Worm (Caenorhabditis elegans) whole organism, L3 larva: ENCODE data around the gene ptr-16.

Experiments
- R02D3.7 ChIP-seq: fragments of 150-350 bp; optimal IDR thresholded peaks from 2 replicates; lab custom pipeline; 2014; ENCODE audit warnings: missing biosample characterization, missing genetic modification characterization
- ZK546.5 ChIP-seq: sonication (generic microtip); optimal IDR thresholded peaks from 2 replicates; lab custom pipeline; 2017; ENCODE audit warnings: missing biosample characterization, missing genetic modification characterization
- ama-1 ChIP-seq: fragments of 150-350 bp; optimal IDR thresholded peaks from 2 replicates; lab custom pipeline; 2018
- ceh-16 ChIP-seq: sonication (generic microtip); optimal IDR thresholded peaks from 2 replicates; lab custom pipeline; 2017; ENCODE audit warnings: missing biosample characterization, missing genetic modification characterization
- ceh-28 ChIP-seq: fragments of 150-350 bp; optimal IDR thresholded peaks from 2 replicates; lab custom pipeline; 2014; ENCODE audit warnings: missing biosample characterization, missing genetic modification reagents, missing genetic modification characterization
- ceh-82 ChIP-seq: fragments of 150-350 bp; optimal IDR thresholded peaks from 2 replicates; lab custom pipeline; 2014; ENCODE audit warnings: missing biosample characterization, missing genetic modification characterization
- ceh-9 ChIP-seq: sonication (generic microtip); optimal IDR thresholded peaks from 2 replicates; lab custom pipeline; 2018; ENCODE audit warnings: missing biosample characterization, missing genetic modification characterization
- daf-12 ChIP-seq: fragments of 150-350 bp; optimal IDR thresholded peaks from 2 replicates; lab custom pipeline; 2014; ENCODE audit warnings: missing biosample characterization, missing genetic modification reagents, missing genetic modification characterization
- egl-27 ChIP-seq: sonication (generic microtip); optimal IDR thresholded peaks from 4 replicates; lab custom pipeline; 2017; ENCODE audit warnings: missing biosample characterization, missing genetic modification reagents, missing genetic modification characterization
- egl-5 ChIP-seq: fragments of 150-350 bp; optimal IDR thresholded peaks from 2 replicates; lab custom pipeline; 2017; ENCODE audit warnings: missing biosample characterization, missing genetic modification reagents, missing genetic modification characterization, inconsistent platforms
- elt-1 ChIP-seq: fragments of 150-350 bp; optimal IDR thresholded peaks from 2 replicates; lab custom pipeline; 2014; ENCODE audit warnings: missing biosample characterization, missing genetic modification characterization
- elt-2 ChIP-seq: sonication (generic microtip); optimal IDR thresholded peaks from 2 replicates; lab custom pipeline; 2016; ENCODE audit warnings: missing genetic modification reagents, mild to moderate bottlenecking, missing genetic modification characterization, missing compliant biosample characterization
- elt-3 ChIP-seq, 3 experiments: fragments of 150-350 bp in 1 of 3; sonication (generic microtip) in 2 of 3; optimal IDR thresholded peaks; 2 replicates in 2 of 3; 4 replicates in 1 of 3; lab custom pipeline; 2014 to 2017; ENCODE audit warnings: missing biosample characterization in 3 of 3, missing genetic modification characterization in 3 of 3
- eor-1 ChIP-seq, 2 experiments: fragments of 150-350 bp; optimal IDR thresholded peaks; 2 replicates each; lab custom pipeline; 2014 to 2018; ENCODE audit warnings: missing biosample characterization in 2 of 2, missing genetic modification characterization in 2 of 2
- fkh-2 ChIP-seq: fragments of 150-350 bp; optimal IDR thresholded peaks from 2 replicates; lab custom pipeline; 2014; ENCODE audit warnings: missing biosample characterization, missing genetic modification reagents, missing genetic modification characterization
- fos-1 ChIP-seq: fragments of 150-350 bp; optimal IDR thresholded peaks from 2 replicates; lab custom pipeline; 2014; ENCODE audit warnings: missing biosample characterization, missing genetic modification characterization
- hmg-11 ChIP-seq: sonication (generic microtip); optimal IDR thresholded peaks from 2 replicates; lab custom pipeline; 2016; ENCODE audit warnings: missing genetic modification characterization, missing compliant biosample characterization
- lin-15B ChIP-seq: fragments of 150-350 bp; optimal IDR thresholded peaks from 2 replicates; lab custom pipeline; 2014; ENCODE audit warnings: missing biosample characterization, missing genetic modification characterization
- lin-39 ChIP-seq: fragments of 150-350 bp; optimal IDR thresholded peaks from 2 replicates; lab custom pipeline; 2018; ENCODE audit warnings: missing biosample characterization, missing genetic modification reagents, missing genetic modification characterization
- mdl-1 ChIP-seq: fragments of 150-350 bp; optimal IDR thresholded peaks from 2 replicates; lab custom pipeline; 2014; ENCODE audit warnings: missing biosample characterization, missing genetic modification characterization
- mml-1 ChIP-seq: fragments of 150-350 bp; sonication (generic microtip); optimal IDR thresholded peaks from 3 replicates; lab custom pipeline; 2014; ENCODE audit warnings: missing biosample characterization, missing genetic modification characterization
- nfya-1 ChIP-seq: sonication (generic microtip); optimal IDR thresholded peaks from 2 replicates; lab custom pipeline; 2017; ENCODE audit warnings: missing genetic modification characterization, mild to moderate bottlenecking, missing compliant biosample characterization, antibody characterized with exemption, moderate library complexity; ENCODE audit not compliant: insufficient read depth
- nhr-11 ChIP-seq: fragments of 150-350 bp; optimal IDR thresholded peaks from 2 replicates; lab custom pipeline; 2014; ENCODE audit warnings: missing biosample characterization, missing genetic modification characterization
- nhr-12 ChIP-seq: fragments of 150-350 bp; optimal IDR thresholded peaks from 2 replicates; lab custom pipeline; 2014; ENCODE audit warnings: missing biosample characterization, missing genetic modification characterization
- nhr-23 ChIP-seq: fragments of 150-350 bp; optimal IDR thresholded peaks from 2 replicates; lab custom pipeline; 2014; ENCODE audit warnings: missing biosample characterization, missing genetic modification reagents, missing genetic modification characterization
- nhr-25 ChIP-seq: sonication (generic microtip); optimal IDR thresholded peaks from 2 replicates; lab custom pipeline; 2017; ENCODE audit warnings: missing biosample characterization, missing genetic modification characterization
- nhr-28 ChIP-seq: fragments of 150-350 bp; optimal IDR thresholded peaks from 2 replicates; lab custom pipeline; 2014; ENCODE audit warnings: missing biosample characterization, missing genetic modification characterization
- nhr-67 ChIP-seq: fragments of 150-350 bp; optimal IDR thresholded peaks from 2 replicates; lab custom pipeline; 2014; ENCODE audit warnings: missing biosample characterization, missing genetic modification characterization
- nhr-76 ChIP-seq: fragments of 150-350 bp; sonication (generic microtip); optimal IDR thresholded peaks from 5 replicates; lab custom pipeline; 2014; ENCODE audit warnings: missing biosample characterization, missing genetic modification characterization
- nhr-77 ChIP-seq: fragments of 150-350 bp; optimal IDR thresholded peaks from 2 replicates; lab custom pipeline; 2014; ENCODE audit warnings: missing biosample characterization, missing genetic modification characterization
- pha-4 ChIP-seq: fragments of 150-350 bp; optimal IDR thresholded peaks from 2 replicates; lab custom pipeline; 2014; ENCODE audit warnings: missing biosample characterization, missing genetic modification reagents, missing genetic modification characterization
- pqm-1 ChIP-seq: fragments of 150-350 bp; optimal IDR thresholded peaks from 2 replicates; lab custom pipeline; 2017; ENCODE audit warnings: missing biosample characterization, missing genetic modification characterization, inconsistent platforms
- sea-2 ChIP-seq: fragments of 150-350 bp; sonication (generic microtip); optimal IDR thresholded peaks from 4 replicates; lab custom pipeline; 2014; ENCODE audit warnings: missing biosample characterization, missing genetic modification reagents, missing genetic modification characterization
- skn-1 ChIP-seq: fragments of 150-350 bp; optimal IDR thresholded peaks from 2 replicates; lab custom pipeline; 2014; ENCODE audit warnings: missing biosample characterization, missing genetic modification characterization
- snpc-4 ChIP-seq: fragments of 150-350 bp; optimal IDR thresholded peaks from 2 replicates; lab custom pipeline; 2014; ENCODE audit warnings: missing biosample characterization, missing genetic modification characterization
- tbx-2 ChIP-seq: sonication (generic microtip); optimal IDR thresholded peaks from 2 replicates; lab custom pipeline; 2016; ENCODE audit warnings: mild to moderate bottlenecking, missing genetic modification characterization, missing compliant biosample characterization
- unc-39 ChIP-seq: sonication (generic microtip); optimal IDR thresholded peaks from 4 replicates; lab custom pipeline; 2017; ENCODE audit warnings: missing biosample characterization, missing genetic modification characterization
- ztf-11 ChIP-seq: fragments of 150-350 bp; optimal IDR thresholded peaks from 2 replicates; lab custom pipeline; 2014; ENCODE audit warnings: missing biosample characterization, missing genetic modification characterization
- ztf-4 ChIP-seq: fragments of 150-350 bp; optimal IDR thresholded peaks from 2 replicates; lab custom pipeline; 2014; ENCODE audit warnings: missing biosample characterization, missing genetic modification characterization

Gene ptr-16

DNA sequence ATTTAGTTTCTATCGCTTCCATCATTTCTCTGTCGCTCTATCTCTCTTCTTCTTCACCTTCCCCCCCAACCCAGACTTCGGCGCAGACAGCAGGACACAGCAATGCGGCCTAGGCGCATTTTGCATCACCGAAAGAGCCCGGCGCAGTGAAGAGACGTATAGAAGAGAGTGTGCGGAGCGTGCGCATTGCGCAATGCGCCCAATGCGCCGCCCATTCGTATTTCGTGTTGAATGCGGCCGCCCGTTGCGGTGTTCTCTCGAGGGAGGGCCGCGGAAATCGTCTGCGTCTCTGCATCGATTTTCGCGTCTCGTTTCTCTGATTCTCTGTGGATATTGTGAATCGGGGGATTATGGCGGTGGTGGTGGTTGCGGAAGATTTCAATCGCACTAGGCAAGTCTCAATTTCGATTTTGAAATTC is 14.2 kb upstream of the ptr-16 start (continued):
- TF ChIP-seq lin-15B (tag; lab: Kevin White, UChicago), result peak; percentile 94
- no peak for TF ChIP-seq ceh-9 (tag; lab: Kevin White, UChicago)
- peak; percentile 89 for TF ChIP-seq egl-27 (tag; lab: Kevin White, UChicago)
- no peak for TF ChIP-seq nhr-67
- TF ChIP-seq ama-1 (lab: Kevin White, UChicago), result peak; percentile 46
- peak; percentile 83 for TF ChIP-seq snpc-4 (tag; lab: Kevin White, UChicago)
- peak; percentile 24 for TF ChIP-seq nhr-76 (tag; lab: Kevin White, UChicago)
- peak; percentile 73 for TF ChIP-seq elt-1 (tag; lab: Kevin White, UChicago)
- no peak for TF ChIP-seq daf-12 (tag; lab: Kevin White, UChicago)
- TF ChIP-seq ceh-28 (tag; lab: Kevin White, UChicago), result peak; percentile 96
- TF ChIP-seq ceh-82 (tag; lab: Kevin White, UChicago), result peak; percentile 86
- peak; percentile 2 for TF ChIP-seq fkh-2 (tag; lab: Kevin White, UChicago)
- peak; percentile 87 for TF ChIP-seq egl-5 (tag; lab: Kevin White, UChicago)
- peak; percentile 97 for TF ChIP-seq tbx-2 (tag; lab: Kevin White, UChicago)
- peak; percentile 86 for TF ChIP-seq nhr-77 (tag; lab: Kevin White, UChicago)
- TF ChIP-seq nhr-28, result no peak
- TF ChIP-seq ceh-16 (tag; lab: Kevin White, UChicago), result peak; percentile 61
- peak; percentile 99 for TF ChIP-seq nhr-11
- TF ChIP-seq mml-1 (tag; lab: Kevin White, UChicago), result no peak

ce11 chrV:1151830-1152229 is 13.7 kb upstream of the ptr-16 start:
- TF ChIP-seq nhr-77 (tag; lab: Kevin White, UChicago), result no peak
- no peak for TF ChIP-seq ceh-28 (tag; lab: Kevin White, UChicago)
- no peak for TF ChIP-seq ceh-82 (tag; lab: Kevin White, UChicago)
- no peak for TF ChIP-seq ceh-16 (tag; lab: Kevin White, UChicago)

DNA sequence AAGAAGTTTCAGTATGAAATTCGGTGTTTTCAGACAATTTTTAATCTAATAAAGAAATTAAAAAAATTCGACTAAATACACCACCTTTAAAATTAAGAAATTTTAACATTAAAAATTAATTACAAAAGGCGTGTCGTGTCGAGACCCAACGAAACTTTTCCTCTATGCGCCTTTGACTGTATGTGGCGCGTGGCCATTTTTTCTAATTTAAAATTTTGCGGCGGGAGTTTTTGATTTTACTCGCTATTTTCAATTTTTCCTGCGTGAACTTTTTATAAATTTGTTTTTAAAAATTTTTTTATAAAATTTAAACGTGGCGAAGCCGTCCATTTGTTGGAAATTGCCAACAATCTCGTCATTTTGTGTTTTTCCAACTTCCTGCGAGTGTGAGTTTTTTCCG is 12.8 kb upstream of the ptr-16 start:
- TF ChIP-seq nhr-25 (tag; lab: Kevin White, UChicago), result no peak
- TF ChIP-seq nhr-11, result no peak
- TF ChIP-seq R02D3.7 (tag; lab: Kevin White, UChicago), result no peak
- TF ChIP-seq lin-39 (tag; lab: Kevin White, UChicago), result no peak
- no peak for TF ChIP-seq nhr-76 (tag; lab: Kevin White, UChicago)
- TF ChIP-seq ceh-9 (tag; lab: Kevin White, UChicago), result no peak
- TF ChIP-seq sea-2 (GFP tag; lab: Kevin White, UChicago), result no peak
- no peak for TF ChIP-seq ztf-11
- TF ChIP-seq daf-12 (tag; lab: Kevin White, UChicago), result no peak
- TF ChIP-seq ceh-28 (tag; lab: Kevin White, UChicago), result no peak

ce11 chrV:1153387-1153786 is 12.1 kb upstream of the ptr-16 start:
- TF ChIP-seq fos-1 (tag; lab: Kevin White, UChicago) (no peak), ztf-11 (no peak), nhr-77 (tag; lab: Kevin White, UChicago) (no peak), pha-4 (no peak), lin-15B (tag; lab: Kevin White, UChicago) (no peak), elt-2 (tag; lab: Kevin White, UChicago) (no peak), nhr-67 (no peak), ZK546.5 (tag; lab: Kevin White, UChicago) (no peak), snpc-4 (tag; lab: Kevin White, UChicago) (no peak), nhr-23 (no peak), skn-1 (tag; lab: Kevin White, UChicago) (no peak), unc-39 (tag; lab: Kevin White, UChicago) (no peak), R02D3.7 (tag; lab: Kevin White, UChicago) (no peak), nhr-12 (no peak), lin-39 (tag; lab: Kevin White, UChicago) (no peak), hmg-11 (tag; lab: Kevin White, UChicago) (no peak), nhr-76 (tag; lab: Kevin White, UChicago) (no peak), nhr-28 (no peak), nhr-11 (no peak), ztf-4 (no peak)
- TF ChIP-seq, all 47 proteins: peak for 0

DNA sequence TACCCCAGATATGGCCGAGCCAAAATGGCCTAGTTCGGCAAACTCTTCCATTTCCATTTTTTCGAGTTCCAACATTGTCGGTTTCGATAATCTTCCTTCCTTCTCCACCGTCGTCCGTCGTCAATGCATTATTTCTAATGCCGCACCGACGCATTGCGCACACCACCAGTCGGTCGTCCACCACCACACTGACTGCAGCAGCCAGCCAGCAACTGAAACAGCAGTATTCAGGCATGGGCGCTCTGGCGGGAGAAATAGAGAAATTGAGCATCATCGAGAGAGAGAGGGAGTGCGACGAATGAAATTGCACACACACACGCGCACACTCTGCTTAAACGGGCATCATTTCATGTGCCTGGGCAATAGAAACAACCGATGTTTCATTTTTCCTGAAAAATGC is 11.6 kb upstream of the ptr-16 start:
- peak; percentile 85 for TF ChIP-seq lin-39 (tag; lab: Kevin White, UChicago)
- TF ChIP-seq pqm-1 (tag; lab: Kevin White, UChicago), result peak; percentile 14
- TF ChIP-seq ceh-82 (tag; lab: Kevin White, UChicago), result no peak
- peak; percentile 52 for TF ChIP-seq snpc-4 (tag; lab: Kevin White, UChicago)
- peak; percentile 59 for TF ChIP-seq ama-1 (lab: Kevin White, UChicago)
- peak; percentile 14 for TF ChIP-seq egl-27 (tag; lab: Kevin White, UChicago)
- no peak for TF ChIP-seq ceh-9 (tag; lab: Kevin White, UChicago)
- TF ChIP-seq mdl-1, result peak; percentile 47
- TF ChIP-seq tbx-2 (tag; lab: Kevin White, UChicago), result peak; percentile 27
- TF ChIP-seq lin-15B (tag; lab: Kevin White, UChicago), result peak; percentile 35
- TF ChIP-seq eor-1 (tag; optimal IDR thresholded peaks at IDR 0.05; lab: Kevin White, UChicago), result no peak
- TF ChIP-seq nfya-1 (tag; lab: Kevin White, UChicago), result peak; percentile 78
- no peak for TF ChIP-seq elt-3 (tag; optimal IDR thresholded peaks at IDR 0.05; lab: Kevin White, UChicago)
- peak; percentile 50 for TF ChIP-seq elt-2 (tag; lab: Kevin White, UChicago)
